Worm (Caenorhabditis elegans) whole organism, L4 larva: ENCODE results near the gene C09H10.5.

ENCODE experiments used
- F10B5.3 ChIP-seq: sonication (generic microtip); optimal IDR thresholded peaks from 2 replicates; lab custom pipeline; 2016; ENCODE audit warnings: mild to moderate bottlenecking, missing genetic modification characterization, missing compliant biosample characterization
- R02D3.7 ChIP-seq: fragments of 150-350 bp; sonication (generic microtip); optimal IDR thresholded peaks from 3 replicates; lab custom pipeline; 2014; ENCODE audit warnings: missing biosample characterization, missing genetic modification characterization
- T20F7.1 ChIP-seq: fragments of 200-800 bp; sonication (Bioruptor generic); optimal IDR thresholded peaks from 2 replicates; lab custom pipeline; 2018; ENCODE audit warnings: mild to moderate bottlenecking, missing genetic modification characterization, missing compliant biosample characterization
- Y105C5A.15 ChIP-seq: fragments of 200-800 bp; sonication (Bioruptor generic); IDR thresholded peaks from 2 replicates; pipeline ENCODE4 v1.3.6; 2022; ENCODE audit warnings: missing genetic modification characterization, missing compliant biosample characterization
- aha-1 ChIP-seq: fragments of 150-350 bp; peaks from one replicate; lab custom pipeline; 2014; ENCODE audit warnings: missing biosample characterization, missing genetic modification characterization
- ceh-20 ChIP-seq: fragments of 200-800 bp; sonication (Bioruptor generic); IDR thresholded peaks from 2 replicates; pipeline ENCODE4 v1.3.6; 2022; ENCODE audit warnings: missing genetic modification reagents, missing genetic modification characterization, missing compliant biosample characterization
- ceh-82 ChIP-seq: sonication (generic microtip); optimal IDR thresholded peaks from 2 replicates; lab custom pipeline; 2017; ENCODE audit warnings: missing biosample characterization, missing genetic modification characterization
- ctbp-1 ChIP-seq: fragments of 200-800 bp; sonication (Bioruptor generic); IDR thresholded peaks from 2 replicates; pipeline ENCODE4 v1.3.6; 2022; ENCODE audit warnings: missing genetic modification reagents, missing genetic modification characterization, missing compliant biosample characterization
- daf-12 ChIP-seq: fragments of 150-350 bp; optimal IDR thresholded peaks from 2 replicates; lab custom pipeline; 2014; ENCODE audit warnings: missing biosample characterization, missing genetic modification reagents, missing genetic modification characterization
- daf-16 ChIP-seq, 3 experiments: sonication (generic microtip); optimal IDR thresholded peaks; 2 replicates each; lab custom pipeline; 2016 to 2017; ENCODE audit warnings: missing genetic modification characterization in 3 of 3, missing genetic modification reagents in 3 of 3, mild to moderate bottlenecking in 2 of 3, missing compliant biosample characterization in 2 of 3, missing biosample characterization in 1 of 3, moderate library complexity in 1 of 3
- dmd-8 ChIP-seq: fragments of 200-800 bp; sonication (Bioruptor generic); IDR thresholded peaks from 2 replicates; pipeline ENCODE4 v1.3.6; 2022; ENCODE audit warnings: missing genetic modification characterization, missing compliant biosample characterization
- dve-1 ChIP-seq: sonication (generic microtip); optimal IDR thresholded peaks from 2 replicates; lab custom pipeline; 2017; ENCODE audit warnings: antibody characterized with exemption, mild to moderate bottlenecking, missing genetic modification characterization, missing compliant biosample characterization; ENCODE audit not compliant: insufficient read depth
- gei-8 ChIP-seq: fragments of 200-800 bp; sonication (Bioruptor generic); optimal IDR thresholded peaks from 2 replicates; lab custom pipeline; 2018; ENCODE audit warnings: mild to moderate bottlenecking, missing genetic modification characterization, missing compliant biosample characterization
- hif-1 ChIP-seq, 2 experiments: sonication (generic microtip); optimal IDR thresholded peaks; 2 replicates each; lab custom pipeline; 2016 to 2017; ENCODE audit warnings: missing compliant biosample characterization in 2 of 2, missing genetic modification characterization in 2 of 2, missing genetic modification reagents in 2 of 2, missing genotype in 2 of 2, mild to moderate bottlenecking in 1 of 2
- hmg-1.1 ChIP-seq: fragments of 200-800 bp; sonication (Bioruptor generic); IDR thresholded peaks from 2 replicates; pipeline ENCODE4 v1.3.6; 2022; ENCODE audit warnings: missing genetic modification reagents, missing genetic modification characterization, missing compliant biosample characterization
- lin-38 ChIP-seq: fragments of 200-800 bp; sonication (Bioruptor generic); IDR thresholded peaks from 2 replicates; pipeline ENCODE4 v1.3.6; 2022; ENCODE audit warnings: missing genetic modification reagents, missing genetic modification characterization, missing compliant biosample characterization
- madf-5 ChIP-seq, 2 experiments: fragments of 200-800 bp; sonication (Bioruptor generic); IDR thresholded peaks; 2 replicates each; pipeline ENCODE4 v1.3.6; 2022; ENCODE audit warnings: missing compliant biosample characterization in 2 of 2, missing genetic modification characterization in 2 of 2
- mdt-29 ChIP-seq: fragments of 200-800 bp; sonication (Bioruptor generic); IDR thresholded peaks from 2 replicates; pipeline ENCODE4 v1.3.6; 2022; ENCODE audit warnings: missing genetic modification reagents, missing genetic modification characterization, missing compliant biosample characterization
- mep-1 ChIP-seq: fragments of 150-350 bp; sonication (generic microtip); optimal IDR thresholded peaks from 3 replicates; lab custom pipeline; 2014; ENCODE audit warnings: missing biosample characterization, missing genetic modification characterization
- mes-2 ChIP-seq: sonication (generic microtip); optimal IDR thresholded peaks from 2 replicates; lab custom pipeline; 2016; ENCODE audit warnings: missing genotype, mild to moderate bottlenecking, missing genetic modification characterization, missing compliant biosample characterization; ENCODE audit not compliant: poor library complexity, severe bottlenecking
- mxl-3 ChIP-seq: fragments of 200-800 bp; sonication (Bioruptor generic); optimal IDR thresholded peaks from 2 replicates; lab custom pipeline; 2018; ENCODE audit warnings: mild to moderate bottlenecking, missing genetic modification characterization, missing compliant biosample characterization
- nhr-10 ChIP-seq: fragments of 150-350 bp; optimal IDR thresholded peaks from 2 replicates; lab custom pipeline; 2014; ENCODE audit warnings: missing biosample characterization, missing genetic modification characterization
- nhr-11 ChIP-seq: fragments of 150-350 bp; optimal IDR thresholded peaks from 2 replicates; lab custom pipeline; 2014; ENCODE audit warnings: missing biosample characterization, missing genetic modification characterization
- nhr-237 ChIP-seq: sonication (generic microtip); optimal IDR thresholded peaks from 2 replicates; lab custom pipeline; 2017; ENCODE audit warnings: missing biosample characterization, missing genetic modification characterization
- nhr-77 ChIP-seq: fragments of 150-350 bp; optimal IDR thresholded peaks from 2 replicates; lab custom pipeline; 2014; ENCODE audit warnings: missing biosample characterization, missing genetic modification characterization
- pha-4 ChIP-seq, 2 experiments: fragments of 150-350 bp in 1 of 2; fragments of 200-800 bp in 1 of 2; sonication (Bioruptor generic) in 1 of 2; IDR thresholded peaks in 1 of 2; optimal IDR thresholded peaks in 1 of 2; 2 replicates each; pipeline versions ENCODE4 v1.3.6 to Lab custom; 2014 to 2022; ENCODE audit warnings: missing genetic modification characterization in 2 of 2, missing genetic modification reagents in 2 of 2, missing biosample characterization in 1 of 2, missing compliant biosample characterization in 1 of 2
- rbr-2 ChIP-seq: sonication (generic microtip); optimal IDR thresholded peaks from 2 replicates; lab custom pipeline; 2016; ENCODE audit warnings: missing genotype, missing genetic modification characterization, missing compliant biosample characterization
- set-16 ChIP-seq: fragments of 200-800 bp; sonication (Bioruptor generic); IDR thresholded peaks from 2 replicates; pipeline ENCODE4 v1.3.6; 2022; ENCODE audit warnings: missing genetic modification reagents, missing genetic modification characterization, missing compliant biosample characterization
- skn-1 ChIP-seq: fragments of 150-350 bp; optimal IDR thresholded peaks from 2 replicates; lab custom pipeline; 2014; ENCODE audit warnings: missing biosample characterization, missing genetic modification characterization
- spr-1 ChIP-seq: sonication (generic microtip); optimal IDR thresholded peaks from 2 replicates; lab custom pipeline; 2016; ENCODE audit warnings: mild to moderate bottlenecking, missing genetic modification characterization, missing compliant biosample characterization
- unc-39 ChIP-seq: sonication (generic microtip); optimal IDR thresholded peaks from 2 replicates; lab custom pipeline; 2017; ENCODE audit warnings: missing biosample characterization, missing genetic modification characterization
- unc-62 ChIP-seq, 3 experiments: fragments of 150-350 bp in 1 of 3; sonication (generic microtip); optimal IDR thresholded peaks in 2 of 3; peaks in 1 of 3; 1 replicate in 1 of 3; 2 replicates in 2 of 3; lab custom pipeline; 2014 to 2017; ENCODE audit warnings: missing biosample characterization in 3 of 3, missing genetic modification characterization in 3 of 3, missing genetic modification reagents in 3 of 3, missing genotype in 1 of 3
- zip-2 ChIP-seq: fragments of 150-350 bp; optimal IDR thresholded peaks from 2 replicates; lab custom pipeline; 2014; ENCODE audit warnings: missing biosample characterization, missing genetic modification characterization

The C09H10.5 gene

DNA sequence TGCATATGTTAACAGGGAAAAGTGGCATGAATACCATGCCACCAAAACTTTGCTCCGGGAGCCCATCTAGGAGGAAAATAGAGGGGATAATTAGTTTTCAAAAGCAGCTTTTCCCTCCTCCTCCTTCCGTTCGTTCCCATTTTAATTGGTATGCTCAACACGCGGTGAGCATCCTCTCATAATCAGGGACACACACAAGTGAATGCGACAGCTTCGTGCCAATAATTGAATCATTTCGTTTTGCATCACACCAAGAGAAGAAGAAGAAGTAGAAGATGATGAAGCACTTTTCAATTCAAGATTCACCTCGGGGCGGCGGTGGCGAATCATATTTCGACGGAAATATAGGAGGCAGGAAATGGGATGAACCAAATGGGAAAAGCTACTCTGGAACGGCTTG, 15.4 kb downstream of the C09H10.5 start:
- no peak for TF ChIP-seq Y105C5A.15 (GFP tag; lab: Robert Waterston, UW)
- peak; percentile 64 for TF ChIP-seq aha-1 (tag; lab: Kevin White, UChicago)

ce11 chrII:11086770-11087169, 16.8 kb downstream of the C09H10.5 start:
- TF ChIP-seq rbr-2 (tag; lab: Kevin White, UChicago) (no peak), lin-38 (GFP tag; lab: Robert Waterston, UW) (no peak), F10B5.3 (no peak), T20F7.1 (GFP tag; lab: Kevin White, UChicago) (no peak), mdt-29 (GFP tag; lab: Robert Waterston, UW) (no peak)

DNA sequence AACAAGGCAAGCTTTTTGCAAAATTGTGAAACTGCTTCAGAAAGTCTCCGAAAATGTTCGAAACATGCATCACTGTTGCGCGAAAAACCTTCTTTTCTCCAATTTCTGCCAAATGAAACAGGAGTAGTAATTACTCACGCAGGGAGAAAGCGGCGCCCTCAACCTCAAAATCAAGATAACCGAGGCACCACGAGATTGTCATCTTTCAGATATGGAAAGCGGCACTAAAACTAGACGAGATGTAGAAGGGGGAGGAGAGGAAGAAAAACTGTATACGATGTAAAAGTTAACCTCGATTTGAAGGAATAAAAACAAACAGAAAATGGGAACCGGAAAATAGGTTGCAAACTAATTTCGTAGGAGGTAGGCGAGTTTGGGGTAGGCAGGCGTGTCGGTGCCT, 27.0 kb downstream of the C09H10.5 start:
- TF ChIP-seq spr-1 (no peak), skn-1 (tag; lab: Kevin White, UChicago) (no peak), unc-62 (GFP tag; optimal IDR thresholded peaks at IDR 0.05 in 1 of 2; lab: Kevin White, UChicago) (no peak), unc-62 (tag; optimal IDR thresholded peaks at IDR 0.05; lab: Kevin White, UChicago) (no peak), nhr-77 (tag; lab: Kevin White, UChicago) (no peak), ceh-82 (no peak), nhr-237 (tag; lab: Kevin White, UChicago) (no peak), mdt-29 (GFP tag; lab: Robert Waterston, UW) (no peak), dve-1 (tag; lab: Kevin White, UChicago) (no peak), set-16 (GFP tag; lab: Robert Waterston, UW) (no peak), mep-1 (tag; lab: Kevin White, UChicago) (no peak), aha-1 (tag; lab: Kevin White, UChicago) (no peak), zip-2 (tag; lab: Kevin White, UChicago) (no peak), daf-12 (tag; lab: Kevin White, UChicago) (no peak), mxl-3 (GFP tag; lab: Kevin White, UChicago) (no peak), pha-4 (GFP tag; IDR thresholded peaks at IDR 0.05; lab: Robert Waterston, UW) (no peak), pha-4 (tag; optimal IDR thresholded peaks at IDR 0.05; lab: Kevin White, UChicago) (no peak), T20F7.1 (GFP tag; lab: Kevin White, UChicago) (no peak), mes-2 (tag; lab: Kevin White, UChicago) (no peak), hif-1 (tag; optimal IDR thresholded peaks at IDR 0.05; lab: Kevin White, UChicago) (no peak), gei-8 (GFP tag; lab: Kevin White, UChicago) (no peak)
- TF ChIP-seq, all 104 proteins: peak for 0

ce11 chrII:11072565-11072964, 31.0 kb downstream of the C09H10.5 start:
- TF ChIP-seq ctbp-1 (no peak), daf-16 (GFP tag; optimal IDR thresholded peaks at IDR 0.05; lab: Kevin White, UChicago) (no peak), daf-16 (tag; optimal IDR thresholded peaks at IDR 0.05; lab: Kevin White, UChicago) (no peak), nhr-10 (tag; lab: Kevin White, UChicago) (no peak), unc-39 (tag; lab: Kevin White, UChicago) (no peak), ceh-20 (GFP tag; lab: Robert Waterston, UW) (no peak), R02D3.7 (tag; lab: Kevin White, UChicago) (no peak), dmd-8 (no peak), madf-5 (GFP tag; IDR thresholded peaks at IDR 0.05; lab: Robert Waterston, UW) (no peak)

ce11 chrII:11064191-11064695, 39.3 kb downstream of the C09H10.5 start:
- TF ChIP-seq rbr-2 (tag; lab: Kevin White, UChicago) (no peak), unc-62 (GFP tag; optimal IDR thresholded peaks at IDR 0.05 in 1 of 2; lab: Kevin White, UChicago) (peak in 1 of 2 experiments; percentile 96), unc-62 (tag; optimal IDR thresholded peaks at IDR 0.05; lab: Kevin White, UChicago) (no peak), hmg-1.1 (GFP tag; lab: Robert Waterston, UW) (0 out of 2 replicates have a peak, but pooled peaks have one; percentile 14), nhr-237 (tag; lab: Kevin White, UChicago) (no peak), nhr-11 (tag; lab: Kevin White, UChicago) (no peak)
